Fruit fly (Drosophila melanogaster) whole organism, embryonic: ENCODE data around the gene Swip-1.

ENCODE experiments used
- Abd-B ChIP-seq: fragments of 200-800 bp; sonication (Bioruptor generic); optimal IDR thresholded peaks from 2 replicates; lab custom pipeline; 2018; ENCODE audit warnings: missing biosample characterization, mild to moderate bottlenecking, missing genetic modification characterization, moderate library complexity
- BtbVII ChIP-seq: fragments of 200-800 bp; sonication (Bioruptor generic); optimal IDR thresholded peaks from 3 replicates; lab custom pipeline; 2017; ENCODE audit warnings: missing biosample characterization, mild to moderate bottlenecking, missing genetic modification characterization
- Bteb2 ChIP-seq: fragments of 200-800 bp; sonication (Bioruptor generic); optimal IDR thresholded peaks from 2 replicates; lab custom pipeline; 2016; ENCODE audit warnings: missing biosample characterization, missing genetic modification characterization
- CG11085 ChIP-seq: fragments of 200-800 bp; sonication (Bioruptor generic); IDR thresholded peaks from 2 replicates; pipeline ENCODE4 v1.3.6; 2022; ENCODE audit warnings: missing biosample characterization, missing genetic modification characterization
- CG12104 ChIP-seq: fragments of 200-800 bp; sonication (Bioruptor generic); optimal IDR thresholded peaks from 3 replicates; lab custom pipeline; 2016; ENCODE audit warnings: missing biosample characterization, missing genetic modification characterization
- CG13287 ChIP-seq: fragments of 200-800 bp; sonication (Bioruptor generic); IDR thresholded peaks from 2 replicates; pipeline ENCODE4 v1.3.6; 2022; ENCODE audit warnings: missing biosample characterization, missing genetic modification characterization; ENCODE audit not compliant: partially characterized antibody
- CG13775 ChIP-seq: fragments of 200-800 bp; sonication (Bioruptor generic); optimal IDR thresholded peaks from 3 replicates; lab custom pipeline; 2017; ENCODE audit warnings: missing biosample characterization, mild to moderate bottlenecking, missing genetic modification characterization
- CG14965 ChIP-seq: fragments of 200-800 bp; sonication (Bioruptor generic); optimal IDR thresholded peaks from 2 replicates; lab custom pipeline; 2016; ENCODE audit warnings: missing biosample characterization, missing genetic modification characterization, borderline replicate concordance
- CG16815 ChIP-seq: fragments of 200-800 bp; sonication (Bioruptor generic); optimal IDR thresholded peaks from 3 replicates; lab custom pipeline; 2017; ENCODE audit warnings: missing biosample characterization, mild to moderate bottlenecking, missing genetic modification characterization
- CG18011 ChIP-seq: fragments of 200-800 bp; sonication (Bioruptor generic); optimal IDR thresholded peaks from 2 replicates; lab custom pipeline; 2017; ENCODE audit warnings: missing biosample characterization, missing genetic modification characterization, mild to moderate bottlenecking, moderate library complexity, missing genotype
- CG18476 ChIP-seq: fragments of 200-800 bp; sonication (Bioruptor generic); optimal IDR thresholded peaks from 2 replicates; lab custom pipeline; 2016; ENCODE audit warnings: missing biosample characterization, mild to moderate bottlenecking, missing genetic modification characterization
- CG2120 ChIP-seq: fragments of 200-800 bp; sonication (Bioruptor generic); optimal IDR thresholded peaks from 3 replicates; lab custom pipeline; 2016; ENCODE audit warnings: missing biosample characterization, missing genetic modification characterization
- CG2202 ChIP-seq: fragments of 200-800 bp; sonication (Bioruptor generic); optimal IDR thresholded peaks from 2 replicates; lab custom pipeline; 2018; ENCODE audit warnings: missing biosample characterization, mild to moderate bottlenecking, missing genetic modification characterization
- CG31224 ChIP-seq: fragments of 200-800 bp; sonication (Bioruptor generic); IDR thresholded peaks from 2 replicates; pipeline ENCODE4 v1.3.6; 2022; ENCODE audit warnings: missing biosample characterization, missing genetic modification characterization
- CG32767 ChIP-seq: fragments of 200-800 bp; sonication (Bioruptor generic); IDR thresholded peaks from 2 replicates; pipeline ENCODE4 v1.3.6; 2022; ENCODE audit warnings: missing biosample characterization, missing genetic modification characterization
- CG3726 ChIP-seq: fragments of 200-800 bp; sonication (Bioruptor generic); IDR thresholded peaks from 3 replicates; pipeline ENCODE4, ENCODE4 v1.3.6; 2022; ENCODE audit warnings: missing biosample characterization, missing genetic modification characterization
- CG4707 ChIP-seq: fragments of 200-800 bp; sonication (Bioruptor generic); optimal IDR thresholded peaks from 2 replicates; lab custom pipeline; 2018; ENCODE audit warnings: missing biosample characterization, mild to moderate bottlenecking, missing genetic modification characterization, moderate library complexity
- CG6175 ChIP-seq: fragments of 200-800 bp; sonication (Bioruptor generic); IDR thresholded peaks from 3 replicates; pipeline ENCODE4 v1.3.6; 2022; ENCODE audit warnings: missing biosample characterization, missing genetic modification characterization
- CG7928 ChIP-seq: fragments of 200-800 bp; sonication (Bioruptor generic); optimal IDR thresholded peaks from 2 replicates; lab custom pipeline; 2017; ENCODE audit warnings: missing biosample characterization, mild to moderate bottlenecking, missing genetic modification characterization
- CG9215 ChIP-seq: fragments of 200-800 bp; sonication (Bioruptor generic); IDR thresholded peaks from 2 replicates; pipeline ENCODE4 v1.3.6; 2022; ENCODE audit warnings: missing biosample characterization, missing genetic modification characterization
- CG9817 ChIP-seq: fragments of 200-800 bp; sonication (Bioruptor generic); optimal IDR thresholded peaks from 2 replicates; lab custom pipeline; 2018; ENCODE audit warnings: missing biosample characterization, mild to moderate bottlenecking, missing genetic modification characterization, moderate library complexity
- CG9876 ChIP-seq: fragments of 200-800 bp; sonication (Bioruptor generic); optimal IDR thresholded peaks from 2 replicates; lab custom pipeline; 2016; ENCODE audit warnings: missing biosample characterization, missing genetic modification characterization
- Drgx ChIP-seq: fragments of 200-800 bp; sonication (Bioruptor generic); IDR thresholded peaks from 2 replicates; pipeline ENCODE4 v1.3.6; 2022; ENCODE audit warnings: missing biosample characterization, missing genetic modification characterization
- Lim3 ChIP-seq: fragments of 200-800 bp; sonication (Bioruptor generic); IDR thresholded peaks from 2 replicates; pipeline ENCODE4 v1.3.6; 2022; ENCODE audit warnings: missing biosample characterization, missing genetic modification characterization
- Optix ChIP-seq: fragments of 200-800 bp; sonication (Bioruptor generic); IDR thresholded peaks from 3 replicates; pipeline ENCODE4 v1.3.6; 2022; ENCODE audit warnings: missing biosample characterization, missing genetic modification characterization
- Six4 ChIP-seq: fragments of 200-800 bp; sonication (Bioruptor generic); optimal IDR thresholded peaks from 2 replicates; lab custom pipeline; 2016; ENCODE audit warnings: missing biosample characterization, missing genetic modification characterization
- Stat92E ChIP-seq, 3 experiments: fragments of >200 bp in 2 of 3; fragments of 200-800 bp in 1 of 3; sonication (Bioruptor generic) in 1 of 3; optimal IDR thresholded peaks; 2 replicates each; lab custom pipeline; 2017 to 2019; ENCODE audit warnings: missing biosample characterization in 3 of 3, missing genetic modification characterization in 3 of 3, mild to moderate bottlenecking in 1 of 3, moderate library complexity in 1 of 3
- Xrp1 ChIP-seq: fragments of 200-800 bp; sonication (Bioruptor generic); IDR thresholded peaks from 2 replicates; pipeline ENCODE4 v1.3.6; 2022; ENCODE audit warnings: missing biosample characterization, missing genetic modification characterization
- bcd ChIP-seq: fragments of 200-800 bp; sonication (Bioruptor generic); optimal IDR thresholded peaks from 2 replicates; lab custom pipeline; 2017; ENCODE audit warnings: missing biosample characterization, mild to moderate bottlenecking, missing genetic modification characterization
- bsh ChIP-seq, 2 experiments: fragments of 200-800 bp; sonication (Bioruptor generic); optimal IDR thresholded peaks; 2 replicates each; lab custom pipeline; 2017 to 2018; ENCODE audit warnings: mild to moderate bottlenecking in 2 of 2, missing biosample characterization in 2 of 2, missing genetic modification characterization in 2 of 2, moderate library complexity in 1 of 2
- ci ChIP-seq: fragments of 200-800 bp; sonication (Bioruptor generic); IDR thresholded peaks from 3 replicates; pipeline ENCODE4 v1.3.6; 2022; ENCODE audit warnings: missing biosample characterization, missing genetic modification characterization
- eve ChIP-seq, 2 experiments: fragments of >200 bp; optimal IDR thresholded peaks; 2 replicates each; lab custom pipeline; 2017; ENCODE audit warnings: missing biosample characterization in 2 of 2, missing genetic modification characterization in 2 of 2
- fd96Cb ChIP-seq: fragments of 200-800 bp; sonication (Bioruptor generic); optimal IDR thresholded peaks from 2 replicates; lab custom pipeline; 2018; ENCODE audit warnings: missing biosample characterization, mild to moderate bottlenecking, missing genetic modification characterization, moderate library complexity
- fu2 ChIP-seq: fragments of 200-800 bp; sonication (Bioruptor generic); optimal IDR thresholded peaks from 2 replicates; lab custom pipeline; 2016; ENCODE audit warnings: missing biosample characterization, missing genetic modification characterization
- ham ChIP-seq: fragments of 200-800 bp; sonication (Bioruptor generic); IDR thresholded peaks from 2 replicates; pipeline ENCODE4 v1.3.6; 2022; ENCODE audit warnings: missing biosample characterization, missing genetic modification characterization
- lmd ChIP-seq: fragments of 200-800 bp; sonication (Bioruptor generic); IDR thresholded peaks from 2 replicates; pipeline ENCODE4 v1.3.6; 2022; ENCODE audit warnings: missing biosample characterization, missing genetic modification characterization
- lola ChIP-seq, 3 experiments: fragments of >200 bp in 2 of 3; fragments of 200-800 bp in 1 of 3; sonication (Bioruptor generic) in 1 of 3; optimal IDR thresholded peaks; 2 replicates each; lab custom pipeline; 2017 to 2019; ENCODE audit warnings: missing biosample characterization in 3 of 3, missing genetic modification characterization in 3 of 3, mild to moderate bottlenecking in 1 of 3, moderate library complexity in 1 of 3
- lov ChIP-seq, 2 experiments: fragments of 200-800 bp in 1 of 2; fragments of >200 bp in 1 of 2; sonication (Bioruptor generic) in 1 of 2; IDR thresholded peaks in 1 of 2; optimal IDR thresholded peaks in 1 of 2; 2 replicates in 1 of 2; 3 replicates in 1 of 2; pipeline versions ENCODE4 v1.3.6 to Lab custom; 2017 to 2022; ENCODE audit warnings: missing biosample characterization in 1 of 2, missing genetic modification characterization in 1 of 2
- nerfin-2 ChIP-seq: fragments of 200-800 bp; sonication (Bioruptor generic); IDR thresholded peaks from 2 replicates; pipeline ENCODE4 v1.3.6; 2022; ENCODE audit warnings: missing biosample characterization, missing genetic modification characterization; ENCODE audit not compliant: partially characterized antibody
- pan ChIP-seq, 4 experiments: fragments of >200 bp in 3 of 4; fragments of 200-800 bp in 1 of 4; sonication (Bioruptor generic) in 1 of 4; optimal IDR thresholded peaks in 3 of 4; IDR thresholded peaks in 1 of 4; 2 replicates each; pipeline versions ENCODE4 v1.3.6 to Lab custom; 2017 to 2022; ENCODE audit warnings: missing biosample characterization in 2 of 4, missing genetic modification characterization in 2 of 4, mixed read lengths in 1 of 4
- pnt ChIP-seq: fragments of 200-800 bp; sonication (Bioruptor generic); optimal IDR thresholded peaks from 3 replicates; lab custom pipeline; 2016; ENCODE audit warnings: missing biosample characterization, missing genetic modification characterization
- sqz ChIP-seq: fragments of 200-800 bp; sonication (Bioruptor generic); optimal IDR thresholded peaks from 3 replicates; lab custom pipeline; 2018; ENCODE audit warnings: missing biosample characterization, mild to moderate bottlenecking, missing genetic modification characterization
- trem ChIP-seq: fragments of 200-800 bp; optimal IDR thresholded peaks from 3 replicates; lab custom pipeline; 2019; ENCODE audit warnings: missing biosample characterization, mild to moderate bottlenecking, missing genetic modification characterization, moderate library complexity
- ttk ChIP-seq: fragments of 200-800 bp; sonication (Bioruptor generic); IDR thresholded peaks from 2 replicates; pipeline ENCODE4 v2.1.2; 2022; ENCODE audit warnings: missing biosample characterization, missing genetic modification characterization
- twi ChIP-seq: fragments of 200-800 bp; optimal IDR thresholded peaks from 2 replicates; lab custom pipeline; 2019; ENCODE audit warnings: missing biosample characterization, mild to moderate bottlenecking, missing genetic modification characterization, moderate library complexity
- wek ChIP-seq: fragments of 200-800 bp; sonication (Bioruptor generic); optimal IDR thresholded peaks from 3 replicates; lab custom pipeline; 2018; ENCODE audit warnings: missing biosample characterization, mild to moderate bottlenecking, missing genetic modification characterization, moderate library complexity
- zen2 ChIP-seq: fragments of 200-800 bp; sonication (Bioruptor generic); IDR thresholded peaks from 3 replicates; pipeline ENCODE4 v1.3.6; 2022; ENCODE audit warnings: missing biosample characterization, missing genetic modification characterization; ENCODE audit not compliant: partially characterized antibody

The Swip-1 gene

DNA sequence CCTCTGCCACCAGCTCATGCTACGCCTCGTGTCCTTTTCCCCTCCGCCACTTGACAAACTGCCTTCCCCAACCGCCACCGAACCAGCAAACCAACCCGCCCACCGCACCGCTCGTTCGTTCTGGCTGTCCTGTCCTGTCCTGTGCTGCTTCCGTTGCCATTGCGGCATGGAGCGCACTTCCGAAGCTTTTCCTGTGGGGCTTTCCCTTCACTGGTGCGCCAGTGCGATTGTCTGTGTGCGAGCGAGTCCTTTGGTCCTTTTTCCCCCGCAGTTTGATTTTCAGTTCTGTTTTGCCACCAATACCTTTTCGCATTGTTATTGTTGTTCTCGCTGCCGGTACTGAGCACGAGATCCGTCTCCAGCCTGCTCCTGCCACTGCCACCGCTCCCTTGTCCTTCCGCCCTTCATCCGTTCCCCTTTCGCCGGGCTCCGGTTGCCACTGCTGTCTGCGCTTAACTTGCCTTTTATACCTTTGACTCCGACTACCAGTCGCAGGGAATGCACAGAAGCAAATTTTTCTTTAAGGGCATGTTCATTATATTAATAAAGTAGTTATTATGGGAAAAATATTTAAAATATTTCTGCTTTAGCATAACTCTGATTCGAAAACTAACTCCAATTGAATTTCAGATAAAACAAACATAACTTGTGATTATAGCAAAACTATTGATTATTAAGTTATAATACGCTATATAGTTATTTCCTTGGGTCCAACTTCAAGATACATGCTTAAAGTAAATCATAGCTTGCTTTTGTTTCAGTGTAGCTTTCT is 37.1 kb upstream of the Swip-1 start (continued):
- TF ChIP-seq pnt (GFP tag; lab: Kevin White, UChicago) (no peak), trem (tag; lab: Kevin White, UChicago) (peak; percentile 18), CG18476 (GFP tag; lab: Kevin White, UChicago) (peak; percentile 35), CG11085 (no peak), CG6175 (GFP tag; lab: Robert Waterston, UW) (no peak), fu2 (GFP tag; lab: Kevin White, UChicago) (no peak), Lim3 (GFP tag; lab: Robert Waterston, UW) (no peak), bsh (GFP tag; optimal IDR thresholded peaks at IDR 0.05; lab: Kevin White, UChicago) (peak in 1 of 2 experiments; percentile 64), nerfin-2 (GFP tag; lab: Robert Waterston, UW) (no peak), CG7928 (peak; percentile 27), Six4 (GFP tag; lab: Kevin White, UChicago) (no peak), ci (GFP tag; lab: Robert Waterston, UW) (no peak), Drgx (GFP tag; lab: Robert Waterston, UW) (no peak), zen2 (GFP tag; lab: Robert Waterston, UW) (no peak), CG4707 (GFP tag; lab: Kevin White, UChicago) (peak; percentile 8), ham (GFP tag; lab: Robert Waterston, UW) (no peak), Bteb2 (GFP tag; lab: Kevin White, UChicago) (peak; percentile 40), BtbVII (peak; percentile 76), CG18011 (GFP tag; lab: Kevin White, UChicago) (peak; percentile 19), CG31224 (GFP tag; lab: Robert Waterston, UW) (no peak), CG13287 (GFP tag; lab: Robert Waterston, UW) (no peak), CG3726 (GFP tag; lab: Robert Waterston, UW) (no peak), CG32767 (no peak), twi (tag; lab: Kevin White, UChicago) (peak; percentile 24), Xrp1 (GFP tag; lab: Robert Waterston, UW) (peak; percentile 23; the same call in 1 of the 2 replicates), lov (optimal IDR thresholded peaks at IDR 0.05; lab: Kevin White, UChicago) (no peak), lov (GFP tag; IDR thresholded peaks at IDR 0.05; lab: Robert Waterston, UW) (no peak), bcd (GFP tag; lab: Kevin White, UChicago) (peak; percentile 66), Stat92E (GFP tag; optimal IDR thresholded peaks at IDR 0.05; lab: Kevin White, UChicago) (no peak), CG9876 (GFP tag; lab: Kevin White, UChicago) (no peak), CG9817 (peak; percentile 65), CG2202 (tag; lab: Kevin White, UChicago) (no peak), fd96Cb (peak; percentile 73), eve (GFP tag; optimal IDR thresholded peaks at IDR 0.05; lab: Kevin White, UChicago) (no peak), wek (no peak), Abd-B (GFP tag; lab: Kevin White, UChicago) (peak; percentile 36), CG12104 (GFP tag; lab: Kevin White, UChicago) (peak; percentile 33), CG9215 (peak; percentile 46; the same call in 1 of the 2 replicates), Optix (GFP tag; lab: Robert Waterston, UW) (no peak), CG13775 (GFP tag; lab: Kevin White, UChicago) (peak; percentile 57), sqz (GFP tag; lab: Kevin White, UChicago) (peak; percentile 39), CG16815 (GFP tag; lab: Kevin White, UChicago) (peak; percentile 25), pan (optimal IDR thresholded peaks at IDR 0.05; lab: Kevin White, UChicago) (no peak), pan (GFP tag; optimal IDR thresholded peaks at IDR 0.05 in 1 of 2, IDR thresholded peaks at IDR 0.05 in 1 of 2) (no peak), CG14965 (GFP tag; lab: Kevin White, UChicago) (no peak), lmd (peak; percentile 55), ttk (GFP tag; lab: Robert Waterston, UW) (peak; percentile 49; the same call in 1 of the 2 replicates), CG2120 (GFP tag; lab: Kevin White, UChicago) (peak; percentile 75), lola (GFP tag; optimal IDR thresholded peaks at IDR 0.05; lab: Kevin White, UChicago) (peak in 1 of 3 experiments; percentile 33)
